Fruit fly (Drosophila melanogaster): ENCODE measurements around the gene CG13693.

Gene CG13693

DNA sequence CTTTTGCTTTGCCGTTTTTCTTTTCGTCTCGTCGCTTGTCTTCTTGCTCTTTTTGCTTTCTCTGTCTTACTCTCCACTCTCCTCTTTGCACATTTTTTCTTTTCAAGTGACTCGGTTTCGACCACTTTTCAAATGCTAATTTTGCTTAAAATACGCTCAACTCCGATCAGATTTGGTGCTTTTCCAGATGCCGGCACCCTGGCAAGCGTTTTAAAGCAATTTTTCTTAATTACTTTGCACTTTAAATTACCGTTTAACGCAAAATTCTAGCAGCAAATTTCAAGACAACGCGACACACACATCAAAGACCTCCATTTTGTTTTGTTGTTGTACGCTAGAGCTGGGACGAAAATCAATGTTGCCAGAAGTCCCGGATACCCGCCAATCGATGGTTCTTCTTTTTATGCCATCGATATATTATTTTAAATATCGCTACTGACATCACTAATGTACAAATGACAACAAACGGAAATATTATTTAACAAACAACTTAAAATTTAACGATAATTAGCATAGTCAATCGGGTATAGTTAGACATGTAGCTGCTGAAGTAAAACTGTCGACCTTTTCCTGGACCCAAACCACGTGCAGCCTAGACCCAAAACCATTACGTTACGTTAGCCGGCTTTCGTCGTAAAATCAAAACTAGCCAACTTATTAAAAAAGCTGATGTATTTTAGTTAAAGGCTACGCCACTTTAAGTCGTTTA is 18.4 kb downstream of the CG13693 start, which contains the start of gene kis (continued):
- TF ChIP-seq CG6791 (GFP tag; IDR thresholded peaks at IDR 0.05; ENCODE audit: partially characterized antibody): peak; percentile 93
- no peak for TF ChIP-seq yki (optimal IDR thresholded peaks at IDR 0.05)
- TF ChIP-seq B-H2 (GFP tag; optimal IDR thresholded peaks at IDR 0.05): peak; percentile 65
- TF ChIP-seq slp2 (GFP tag; optimal IDR thresholded peaks at IDR 0.05): no peak
- peak; percentile 64 for TF ChIP-seq sug (tag; optimal IDR thresholded peaks at IDR 0.05)
- TF ChIP-seq dimm (GFP tag; IDR thresholded peaks at IDR 0.05): no peak
- peak; percentile 34; the same call in 1 of the 2 replicates for TF ChIP-seq CG9215 (GFP tag; IDR thresholded peaks at IDR 0.05)
- TF ChIP-seq abd-A (tag; optimal IDR thresholded peaks at IDR 0.05): peak; percentile 68
- TF ChIP-seq HLH4C (GFP tag; IDR thresholded peaks at IDR 0.05; ENCODE audit: partially characterized antibody): peak; percentile 91
- no peak for TF ChIP-seq CG11085 (GFP tag; IDR thresholded peaks at IDR 0.05)
- TF ChIP-seq mirr (GFP tag; optimal IDR thresholded peaks at IDR 0.05): no peak
- peak; percentile 95 for TF ChIP-seq pros (GFP tag; optimal IDR thresholded peaks at IDR 0.05)
- no peak for TF ChIP-seq dmrt99B (tag; optimal IDR thresholded peaks at IDR 0.05)
- no peak for TF ChIP-seq Usf (GFP tag; optimal IDR thresholded peaks at IDR 0.05)
- no peak for TF ChIP-seq luna (GFP tag; optimal IDR thresholded peaks at IDR 0.05)
- TF ChIP-seq prd (optimal IDR thresholded peaks at IDR 0.05): no peak
- TF ChIP-seq prd (GFP tag; IDR thresholded peaks at IDR 0.05): peak; percentile 49; the same call in 2 of the 3 replicates
- no peak for TF ChIP-seq gcm2 (GFP tag; optimal IDR thresholded peaks at IDR 0.05)
- TF ChIP-seq stwl (tag; optimal IDR thresholded peaks at IDR 0.05): peak; percentile 73
- TF ChIP-seq CG14667 (GFP tag; IDR thresholded peaks at IDR 0.05): no peak
- TF ChIP-seq CG16813 (GFP tag; IDR thresholded peaks at IDR 0.05; ENCODE audit: partially characterized antibody): peak; percentile 95
- no peak for TF ChIP-seq lov (optimal IDR thresholded peaks at IDR 0.05)
- 0 out of 3 replicates have a peak, but pooled peaks have one; percentile 48 for TF ChIP-seq lov (GFP tag; IDR thresholded peaks at IDR 0.05)
- TF ChIP-seq Sox102F (GFP tag; optimal IDR thresholded peaks at IDR 0.05): peak; percentile 10
- 0 out of 2 replicates have a peak, but pooled peaks have one; percentile 29 for TF ChIP-seq chm (GFP tag; IDR thresholded peaks at IDR 0.05)
- TF ChIP-seq CG6854 (GFP tag; optimal IDR thresholded peaks at IDR 0.05): no peak
- peak; percentile 34 for TF ChIP-seq NC2β (GFP tag; optimal IDR thresholded peaks at IDR 0.05)
- no peak for TF ChIP-seq esg (GFP tag; conservative IDR thresholded peaks at IDR 0.05)
- peak; percentile 97 for TF ChIP-seq Dll (GFP tag; IDR thresholded peaks at IDR 0.05; ENCODE audit: partially characterized antibody)
- TF ChIP-seq CG15011 (GFP tag; optimal IDR thresholded peaks at IDR 0.05): no peak
- TF ChIP-seq Hr51 (GFP tag; optimal IDR thresholded peaks at IDR 0.05): peak; percentile 33 to 41
- TF ChIP-seq CG7556 (GFP tag; optimal IDR thresholded peaks at IDR 0.05): no peak
- no peak for TF ChIP-seq CG7786 (GFP tag; optimal IDR thresholded peaks at IDR 0.05)
- peak; percentile 27 for TF ChIP-seq CG18011 (GFP tag; optimal IDR thresholded peaks at IDR 0.05)
- TF ChIP-seq Lhr (GFP tag; optimal IDR thresholded peaks at IDR 0.05): peak; percentile 78
- TF ChIP-seq Dip3 (GFP tag; optimal IDR thresholded peaks at IDR 0.05): peak; percentile 31
- no peak for TF ChIP-seq CG5953 (GFP tag; IDR thresholded peaks at IDR 0.05)
- TF ChIP-seq MESR4 (GFP tag; optimal IDR thresholded peaks at IDR 0.05): peak; percentile 96
- TF ChIP-seq HLH3B (GFP tag; IDR thresholded peaks at IDR 0.05): no peak; the same call in 1 of the 2 replicates
- TF ChIP-seq CG8924 (tag; optimal IDR thresholded peaks at IDR 0.05): peak; percentile 63
- peak; percentile 34 for TF ChIP-seq Side (GFP tag; optimal IDR thresholded peaks at IDR 0.05)
- TF ChIP-seq bbx (GFP tag; IDR thresholded peaks at IDR 0.05; ENCODE audit: partially characterized antibody): peak; percentile 98
- TF ChIP-seq caup (GFP tag; optimal IDR thresholded peaks at IDR 0.05; ENCODE audit: severe bottlenecking): peak; percentile 49
- TF ChIP-seq CG10959 (GFP tag; IDR thresholded peaks at IDR 0.05): no peak
- TF ChIP-seq slbo (GFP tag; IDR thresholded peaks at IDR 0.05): peak; percentile 61
- TF ChIP-seq dpn (GFP tag; optimal IDR thresholded peaks at IDR 0.05): peak; percentile 27 to 63
- peak; percentile 73 for TF ChIP-seq CG7745 (tag; optimal IDR thresholded peaks at IDR 0.05)
- TF ChIP-seq CG10147 (GFP tag; optimal IDR thresholded peaks at IDR 0.05): peak; percentile 47
- peak; percentile 36 for TF ChIP-seq CoRest (tag; optimal IDR thresholded peaks at IDR 0.05)

All from whole organism, embryonic.